Fruit fly (Drosophila melanogaster): Measurements from ENCODE around the gene zormin.

DNA sequence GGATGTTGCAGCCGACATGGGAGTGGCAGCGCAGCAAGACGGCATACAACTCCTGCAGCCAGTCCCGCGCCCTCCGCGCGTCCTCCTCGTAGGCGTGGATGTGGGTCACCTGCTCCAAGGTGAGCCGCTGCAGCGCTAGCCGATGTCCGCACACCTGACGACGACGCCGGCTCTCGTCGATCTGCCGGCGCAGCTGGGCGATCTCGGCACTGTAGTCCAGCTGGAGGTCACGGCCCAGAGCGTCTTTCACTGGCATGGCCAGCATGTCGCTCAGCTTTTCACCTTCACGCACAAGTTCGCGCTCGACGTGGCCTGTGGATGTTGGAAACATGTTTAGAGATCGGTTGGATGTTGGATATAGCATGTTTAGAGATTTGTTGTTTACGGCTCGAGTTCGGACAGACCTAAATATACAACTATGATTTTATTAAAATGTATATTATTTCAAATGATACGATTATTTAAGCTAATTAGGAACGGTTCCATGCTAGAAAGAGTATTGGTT is 6.0 kb upstream of the zormin start:
- TF ChIP-seq psq (optimal IDR thresholded peaks at IDR 0.05) (no peak), pan (optimal IDR thresholded peaks at IDR 0.05) (no peak), CG8478 (optimal IDR thresholded peaks at IDR 0.05) (no peak), EcR (GFP tag; optimal IDR thresholded peaks at IDR 0.05) (no peak), Dll (optimal IDR thresholded peaks at IDR 0.05) (no peak), usp (GFP tag; optimal IDR thresholded peaks at IDR 0.05) (no peak)

Data from whole organism.